Fruit fly (Drosophila melanogaster): ENCODE results near the gene Adk1.

dm6 chr3R:12234584-12234983 is 36.8 kb downstream of the Adk1 start, which contains the start of gene Cyp313a5:
- TF ChIP-seq Blimp-1 (GFP tag; optimal IDR thresholded peaks at IDR 0.05) = no peak
- no peak for TF ChIP-seq CG16779 (tag; optimal IDR thresholded peaks at IDR 0.05)
- TF ChIP-seq Smox (GFP tag; optimal IDR thresholded peaks at IDR 0.05) = no peak
- TF ChIP-seq salr (GFP tag; optimal IDR thresholded peaks at IDR 0.05) = no peak
- no peak for TF ChIP-seq Sox102F (GFP tag; optimal IDR thresholded peaks at IDR 0.05)
- TF ChIP-seq Lpt (GFP tag; optimal IDR thresholded peaks at IDR 0.05) = no peak
- TF ChIP-seq CG31627 (GFP tag; optimal IDR thresholded peaks at IDR 0.05) = no peak
- no peak for TF ChIP-seq fd85E (GFP tag; optimal IDR thresholded peaks at IDR 0.05)
- no peak for TF ChIP-seq CG6854 (GFP tag; optimal IDR thresholded peaks at IDR 0.05)
- no peak for TF ChIP-seq CG34406 (GFP tag; optimal IDR thresholded peaks at IDR 0.05)

Data from whole organism, prepupa.